Worm (Caenorhabditis elegans) whole organism, late embryonic: ENCODE measurements around the gene F23F1.4.

ENCODE experiments used
- C38D4.7 ChIP-seq: fragments of 200-800 bp; sonication (Bioruptor generic); optimal IDR thresholded peaks from 2 replicates; lab custom pipeline; 2018; ENCODE audit warnings: mild to moderate bottlenecking, missing genetic modification characterization, moderate library complexity, missing compliant biosample characterization
- F13H6.1 ChIP-seq: sonication (generic microtip); optimal IDR thresholded peaks from 2 replicates; lab custom pipeline; 2016; ENCODE audit warnings: missing genetic modification characterization, missing compliant biosample characterization
- K02D7.2 ChIP-seq: sonication (generic microtip); optimal IDR thresholded peaks from 2 replicates; lab custom pipeline; 2017; ENCODE audit warnings: mild to moderate bottlenecking, missing genetic modification characterization, missing compliant biosample characterization
- ahr-1 ChIP-seq: sonication (generic microtip); optimal IDR thresholded peaks from 2 replicates; lab custom pipeline; 2016; ENCODE audit warnings: missing genetic modification characterization, missing compliant biosample characterization
- ama-1 ChIP-seq: fragments of 150-350 bp; optimal IDR thresholded peaks from 2 replicates; lab custom pipeline; 2014
- ceh-18 ChIP-seq: sonication (generic microtip); optimal IDR thresholded peaks from 2 replicates; lab custom pipeline; 2016; ENCODE audit warnings: missing genetic modification characterization, missing compliant biosample characterization
- ceh-19 ChIP-seq: fragments of 200-800 bp; sonication (Bioruptor generic); optimal IDR thresholded peaks from 2 replicates; lab custom pipeline; 2018; ENCODE audit warnings: mild to moderate bottlenecking, missing genetic modification characterization, missing compliant biosample characterization
- ceh-22 ChIP-seq: sonication (generic microtip); optimal IDR thresholded peaks from 2 replicates; lab custom pipeline; 2017; ENCODE audit warnings: missing biosample characterization, missing genetic modification characterization
- ceh-24 ChIP-seq: sonication (generic microtip); optimal IDR thresholded peaks from 2 replicates; lab custom pipeline; 2016; ENCODE audit warnings: mild to moderate bottlenecking, missing genetic modification characterization, missing compliant biosample characterization
- ceh-30 ChIP-seq: fragments of 150-350 bp; optimal IDR thresholded peaks from 2 replicates; lab custom pipeline; 2014; ENCODE audit warnings: missing biosample characterization, missing genetic modification characterization
- ceh-31 ChIP-seq: sonication (generic microtip); optimal IDR thresholded peaks from 2 replicates; lab custom pipeline; 2016; ENCODE audit warnings: missing genetic modification characterization, missing compliant biosample characterization
- ceh-45 ChIP-seq: fragments of 200-800 bp; sonication (Bioruptor generic); IDR thresholded peaks from 2 replicates; pipeline ENCODE4 v1.3.6; 2022; ENCODE audit warnings: missing genetic modification reagents, missing genetic modification characterization, missing compliant biosample characterization
- ceh-48 ChIP-seq: sonication (generic microtip); optimal IDR thresholded peaks from 2 replicates; lab custom pipeline; 2016; ENCODE audit warnings: missing genetic modification characterization, inconsistent platforms, missing compliant biosample characterization
- ceh-9 ChIP-seq: sonication (generic microtip); optimal IDR thresholded peaks from 2 replicates; lab custom pipeline; 2016; ENCODE audit warnings: mild to moderate bottlenecking, missing genetic modification characterization, inconsistent platforms, missing compliant biosample characterization
- dmd-4 ChIP-seq: sonication (generic microtip); optimal IDR thresholded peaks from 2 replicates; lab custom pipeline; 2016; ENCODE audit warnings: borderline replicate concordance, missing genetic modification characterization, missing compliant biosample characterization
- dve-1 ChIP-seq: sonication (generic microtip); optimal IDR thresholded peaks from 2 replicates; lab custom pipeline; 2017; ENCODE audit warnings: antibody characterized with exemption, mild to moderate bottlenecking, missing genetic modification characterization, missing compliant biosample characterization
- elt-2 ChIP-seq: sonication (generic microtip); optimal IDR thresholded peaks from 2 replicates; lab custom pipeline; 2016; ENCODE audit warnings: missing genetic modification reagents, missing genetic modification characterization, missing compliant biosample characterization
- ets-4 ChIP-seq: sonication (generic microtip); optimal IDR thresholded peaks from 2 replicates; lab custom pipeline; 2016; ENCODE audit warnings: missing genetic modification characterization, missing compliant biosample characterization
- fkh-10 ChIP-seq: fragments of 150-350 bp; optimal IDR thresholded peaks from 2 replicates; lab custom pipeline; 2014; ENCODE audit warnings: missing biosample characterization, missing genetic modification reagents, missing genetic modification characterization
- hlh-30 ChIP-seq: sonication (generic microtip); optimal IDR thresholded peaks from 2 replicates; lab custom pipeline; 2017; ENCODE audit warnings: antibody characterized with exemption, missing genetic modification characterization, missing compliant biosample characterization; ENCODE audit not compliant: insufficient read depth
- hlh-6 ChIP-seq: sonication (generic microtip); optimal IDR thresholded peaks from 2 replicates; lab custom pipeline; 2016; ENCODE audit warnings: missing genotype, missing genetic modification characterization, missing compliant biosample characterization
- hlh-8 ChIP-seq: sonication (generic microtip); optimal IDR thresholded peaks from 2 replicates; lab custom pipeline; 2016; ENCODE audit warnings: missing genotype, missing genetic modification characterization, missing compliant biosample characterization
- lin-11 ChIP-seq: fragments of 200-800 bp; sonication (Bioruptor generic); optimal IDR thresholded peaks from 2 replicates; lab custom pipeline; 2018; ENCODE audit warnings: mild to moderate bottlenecking, missing genetic modification characterization, missing compliant biosample characterization
- mec-3 ChIP-seq: sonication (generic microtip); optimal IDR thresholded peaks from 2 replicates; lab custom pipeline; 2016; ENCODE audit warnings: borderline replicate concordance, missing genetic modification characterization, missing compliant biosample characterization
- nfya-1 ChIP-seq: sonication (generic microtip); optimal IDR thresholded peaks from 2 replicates; lab custom pipeline; 2017; ENCODE audit warnings: missing genetic modification characterization, mild to moderate bottlenecking, missing compliant biosample characterization, antibody characterized with exemption, moderate library complexity
- nhr-11 ChIP-seq: fragments of 150-350 bp; optimal IDR thresholded peaks from 2 replicates; lab custom pipeline; 2014; ENCODE audit warnings: missing biosample characterization, missing genetic modification characterization
- nhr-232 ChIP-seq: sonication (generic microtip); optimal IDR thresholded peaks from 2 replicates; lab custom pipeline; 2016; ENCODE audit warnings: missing genetic modification characterization, missing compliant biosample characterization
- npax-4 ChIP-seq: sonication (generic microtip); optimal IDR thresholded peaks from 2 replicates; lab custom pipeline; 2016; ENCODE audit warnings: missing genetic modification characterization, missing compliant biosample characterization
- odd-2 ChIP-seq: sonication (generic microtip); optimal IDR thresholded peaks from 2 replicates; lab custom pipeline; 2017; ENCODE audit warnings: antibody characterized with exemption, mild to moderate bottlenecking, missing genetic modification characterization, missing compliant biosample characterization
- pag-3 ChIP-seq: sonication (generic microtip); optimal IDR thresholded peaks from 2 replicates; lab custom pipeline; 2016; ENCODE audit warnings: missing compliant biosample characterization, missing genetic modification characterization, borderline replicate concordance
- pat-9 ChIP-seq: fragments of 200-800 bp; sonication (Bioruptor generic); optimal IDR thresholded peaks from 2 replicates; lab custom pipeline; 2018; ENCODE audit warnings: mild to moderate bottlenecking, missing genetic modification characterization, moderate library complexity, missing compliant biosample characterization
- pqm-1 ChIP-seq: sonication (generic microtip); optimal IDR thresholded peaks from 2 replicates; lab custom pipeline; 2016; ENCODE audit warnings: missing genetic modification characterization, missing compliant biosample characterization
- ref-2 ChIP-seq: sonication (generic microtip); optimal IDR thresholded peaks from 2 replicates; lab custom pipeline; 2016; ENCODE audit warnings: missing genetic modification characterization, missing compliant biosample characterization
- rnt-1 ChIP-seq: sonication (generic microtip); optimal IDR thresholded peaks from 2 replicates; lab custom pipeline; 2016; ENCODE audit warnings: missing genetic modification characterization, missing compliant biosample characterization
- sdc-2 ChIP-seq: sonication (generic microtip); optimal IDR thresholded peaks from 2 replicates; lab custom pipeline; 2016; ENCODE audit warnings: missing genotype, missing genetic modification characterization, missing compliant biosample characterization
- sox-2 ChIP-seq: fragments of 200-800 bp; sonication (Bioruptor generic); IDR thresholded peaks from 2 replicates; pipeline ENCODE4 v1.3.6; 2022; ENCODE audit warnings: missing genetic modification reagents, missing genetic modification characterization, missing compliant biosample characterization
- sox-4 ChIP-seq: sonication (generic microtip); optimal IDR thresholded peaks from 2 replicates; lab custom pipeline; 2017; ENCODE audit warnings: mild to moderate bottlenecking, missing genetic modification characterization, inconsistent platforms, missing compliant biosample characterization
- syd-9 ChIP-seq: sonication (generic microtip); optimal IDR thresholded peaks from 2 replicates; lab custom pipeline; 2016; ENCODE audit warnings: mild to moderate bottlenecking, missing genetic modification characterization, moderate library complexity, missing compliant biosample characterization
- tbx-7 ChIP-seq: sonication (generic microtip); optimal IDR thresholded peaks from 2 replicates; lab custom pipeline; 2016; ENCODE audit warnings: missing genotype, missing genetic modification characterization, missing compliant biosample characterization
- ttx-3 ChIP-seq: sonication (generic microtip); optimal IDR thresholded peaks from 2 replicates; lab custom pipeline; 2016; ENCODE audit warnings: missing genetic modification reagents, missing genetic modification characterization, missing compliant biosample characterization
- unc-3 ChIP-seq, 2 experiments: fragments of 200-800 bp in 1 of 2; sonication (Bioruptor generic) in 1 of 2; sonication (generic microtip) in 1 of 2; conservative IDR thresholded peaks in 1 of 2; optimal IDR thresholded peaks in 1 of 2; 2 replicates each; pipeline versions ENCODE4 v1.3.6 to Lab custom; 2016 to 2022; ENCODE audit warnings: missing compliant biosample characterization in 2 of 2, missing genetic modification characterization in 2 of 2, missing genetic modification reagents in 1 of 2
- unc-42 ChIP-seq: sonication (generic microtip); optimal IDR thresholded peaks from 2 replicates; lab custom pipeline; 2016; ENCODE audit warnings: missing genotype, missing genetic modification characterization, missing compliant biosample characterization
- unc-55 ChIP-seq: sonication (generic microtip); optimal IDR thresholded peaks from 2 replicates; lab custom pipeline; 2017; ENCODE audit warnings: missing biosample characterization, missing genetic modification reagents, missing genetic modification characterization
- unc-86 ChIP-seq: sonication (generic microtip); optimal IDR thresholded peaks from 2 replicates; lab custom pipeline; 2016; ENCODE audit warnings: missing genetic modification characterization, missing compliant biosample characterization

F23F1.4 gene

DNA sequence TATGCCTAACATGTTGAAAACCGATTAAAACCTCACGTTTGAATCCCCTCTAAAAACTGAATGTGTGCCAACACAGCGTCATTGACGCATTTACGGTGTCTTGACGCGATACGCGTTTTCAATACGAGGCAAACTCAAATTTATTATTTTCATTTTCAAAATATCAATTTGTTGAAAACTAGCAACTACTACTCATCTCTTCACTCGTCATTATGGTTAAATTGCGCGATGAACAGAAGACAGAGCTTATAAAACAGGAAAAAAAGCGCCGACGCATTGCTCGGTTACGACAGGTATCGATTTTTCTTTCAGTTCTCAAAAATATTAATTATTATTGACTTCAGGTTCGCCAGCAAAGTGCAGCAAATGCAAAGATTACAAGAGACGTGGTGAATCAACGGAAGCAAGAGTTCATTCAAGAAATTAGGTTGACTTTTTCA, 3.6 kb downstream of the F23F1.4 start, which contains the start of gene enee-1 (continued):
- TF ChIP-seq ceh-22 (tag; lab: Kevin White, UChicago) (no peak), ceh-24 (tag; lab: Kevin White, UChicago) (no peak), ceh-30 (tag; lab: Kevin White, UChicago) (peak; percentile 68), hlh-8 (tag; lab: Kevin White, UChicago) (no peak), ceh-31 (tag; lab: Kevin White, UChicago) (peak; percentile 21), ceh-18 (tag; lab: Kevin White, UChicago) (peak; percentile 8), odd-2 (tag; lab: Kevin White, UChicago) (no peak), nhr-232 (tag; lab: Kevin White, UChicago) (no peak), K02D7.2 (tag; lab: Kevin White, UChicago) (no peak), nfya-1 (tag; lab: Kevin White, UChicago) (peak; percentile 54), tbx-7 (tag; lab: Kevin White, UChicago) (no peak), syd-9 (tag; lab: Kevin White, UChicago) (no peak), pat-9 (tag; lab: Kevin White, UChicago) (no peak), C38D4.7 (no peak)

- TF ChIP-seq elt-2 = no peak
- TF ChIP-seq mec-3 = peak; percentile 37
- no peak for TF ChIP-seq hlh-30
- TF ChIP-seq ceh-48 (tag; lab: Kevin White, UChicago) = no peak
Measured at ce11 chrII:23739-24138, 4.5 kb downstream of the F23F1.4 start.

ce11 chrII:23025-23424, 5.2 kb downstream of the F23F1.4 start, which contains the start of gene sqt-2:
Gene sqt-2 (plus strand): TSS chrII:23325.
- TF ChIP-seq sox-4 (tag; lab: Kevin White, UChicago) (no peak), unc-55 (GFP tag; lab: Kevin White, UChicago) (no peak), dmd-4 (tag; lab: Kevin White, UChicago) (no peak), sox-2 (GFP tag; lab: Robert Waterston, UW) (no peak), ahr-1 (tag; lab: Kevin White, UChicago) (no peak), ceh-24 (tag; lab: Kevin White, UChicago) (no peak), ama-1 (lab: Kevin White, UChicago) (no peak), unc-42 (tag; lab: Kevin White, UChicago) (no peak), sdc-2 (tag; lab: Kevin White, UChicago) (no peak), syd-9 (tag; lab: Kevin White, UChicago) (no peak)

ce11 chrII:21953-22352, 6.3 kb downstream of the F23F1.4 start:
- TF ChIP-seq ceh-19 (GFP tag; lab: Kevin White, UChicago) = no peak
- no peak for TF ChIP-seq unc-55 (GFP tag; lab: Kevin White, UChicago)
- no peak for TF ChIP-seq ceh-30 (tag; lab: Kevin White, UChicago)
- TF ChIP-seq ceh-24 (tag; lab: Kevin White, UChicago) = no peak
- no peak for TF ChIP-seq pqm-1 (tag; lab: Kevin White, UChicago)
- TF ChIP-seq nhr-11 = no peak
- TF ChIP-seq hlh-6 = no peak
- TF ChIP-seq ceh-9 (tag; lab: Kevin White, UChicago) = no peak
- TF ChIP-seq npax-4 = no peak
- TF ChIP-seq F13H6.1 (tag; lab: Kevin White, UChicago) = no peak

- no peak for TF ChIP-seq C38D4.7
- no peak for TF ChIP-seq hlh-30
- no peak for TF ChIP-seq syd-9 (tag; lab: Kevin White, UChicago)
- TF ChIP-seq fkh-10 (GFP tag; lab: Kevin White, UChicago) = no peak
- TF ChIP-seq dve-1 (tag; lab: Kevin White, UChicago) = no peak
- no peak for TF ChIP-seq elt-2
- no peak for TF ChIP-seq ets-4 (tag; lab: Kevin White, UChicago)
- TF ChIP-seq unc-86 (tag; lab: Kevin White, UChicago) = no peak
- no peak for TF ChIP-seq rnt-1
- no peak for TF ChIP-seq ttx-3 (tag; lab: Kevin White, UChicago)
- TF ChIP-seq unc-55 (GFP tag; lab: Kevin White, UChicago) = no peak
- TF ChIP-seq unc-42 (tag; lab: Kevin White, UChicago) = no peak
- no peak for TF ChIP-seq unc-3 (GFP tag; conservative IDR thresholded peaks at IDR 0.05; lab: Robert Waterston, UW)
- no peak for TF ChIP-seq unc-3 (tag; optimal IDR thresholded peaks at IDR 0.05; lab: Kevin White, UChicago)
- no peak for TF ChIP-seq nfya-1 (tag; lab: Kevin White, UChicago)
- no peak for TF ChIP-seq lin-11
- no peak for TF ChIP-seq ceh-30 (tag; lab: Kevin White, UChicago)
- TF ChIP-seq pag-3 = no peak
- TF ChIP-seq ref-2 = no peak
- TF ChIP-seq ceh-45 (GFP tag; lab: Robert Waterston, UW) = no peak
Measured at ce11 chrII:19238-19637, 9.0 kb downstream of the F23F1.4 start, which contains the start of gene gmeb-1. Gene gmeb-1 (plus strand): TSS chrII:19538.
